Worm (Caenorhabditis elegans): ENCODE data around the gene R10E9.2.

Gene R10E9.2

ce11 chrIII:4009181-4009580, 45.0 kb upstream of the R10E9.2 start:
- TF ChIP-seq nfya-1 (tag; optimal IDR thresholded peaks at IDR 0.05), result peak; percentile 86
- TF ChIP-seq ceh-6 (GFP tag; optimal IDR thresholded peaks at IDR 0.05), result no peak

ce11 chrIII:4007017-4007416, 42.9 kb upstream of the R10E9.2 start:
- TF ChIP-seq K02D7.2 (tag; optimal IDR thresholded peaks at IDR 0.05) (no peak), ceh-18 (tag; optimal IDR thresholded peaks at IDR 0.05) (no peak), pros-1 (tag; optimal IDR thresholded peaks at IDR 0.05) (no peak), ceh-24 (tag; optimal IDR thresholded peaks at IDR 0.05) (no peak), dve-1 (tag; optimal IDR thresholded peaks at IDR 0.05) (no peak), sdc-2 (tag; optimal IDR thresholded peaks at IDR 0.05) (no peak), ceh-14 (tag; optimal IDR thresholded peaks at IDR 0.05) (no peak), ceh-9 (tag; optimal IDR thresholded peaks at IDR 0.05) (no peak)

- TF ChIP-seq nfya-1 (tag; optimal IDR thresholded peaks at IDR 0.05), result peak; percentile 34
- peak; percentile 48 for TF ChIP-seq unc-55 (GFP tag; optimal IDR thresholded peaks at IDR 0.05)
- TF ChIP-seq ceh-9 (tag; optimal IDR thresholded peaks at IDR 0.05), result no peak
- TF ChIP-seq npax-4 (tag; optimal IDR thresholded peaks at IDR 0.05), result no peak
- TF ChIP-seq unc-42 (tag; optimal IDR thresholded peaks at IDR 0.05), result peak; percentile 84
Measured at ce11 chrIII:4005446-4006192, 41.5 kb upstream of the R10E9.2 start, which contains the start of gene pxd-1. Gene pxd-1, plus strand, starts transcription at chrIII:4006142.

- peak; percentile 27 for TF ChIP-seq unc-42 (tag; optimal IDR thresholded peaks at IDR 0.05)
- TF ChIP-seq odd-2 (tag; optimal IDR thresholded peaks at IDR 0.05), result no peak
- TF ChIP-seq hlh-6 (tag; optimal IDR thresholded peaks at IDR 0.05), result no peak
- TF ChIP-seq C38D4.7 (GFP tag; optimal IDR thresholded peaks at IDR 0.05), result peak; percentile 11
- peak; percentile 22 for TF ChIP-seq ceh-34 (tag; optimal IDR thresholded peaks at IDR 0.05)
- no peak for TF ChIP-seq fkh-6 (tag; optimal IDR thresholded peaks at IDR 0.05)
- peak; percentile 88 for TF ChIP-seq elt-2 (tag; optimal IDR thresholded peaks at IDR 0.05)
- TF ChIP-seq unc-55 (GFP tag; optimal IDR thresholded peaks at IDR 0.05), result no peak
- no peak for TF ChIP-seq tbx-7 (tag; optimal IDR thresholded peaks at IDR 0.05)
- no peak for TF ChIP-seq rnt-1 (tag; optimal IDR thresholded peaks at IDR 0.05)
- TF ChIP-seq pag-3 (tag; optimal IDR thresholded peaks at IDR 0.05; ENCODE audit: borderline replicate concordance), result no peak
- peak; percentile 25 for TF ChIP-seq Y22D7AL.16 (tag; optimal IDR thresholded peaks at IDR 0.05)
- TF ChIP-seq ztf-16 (tag; optimal IDR thresholded peaks at IDR 0.05), result no peak
- peak; percentile 32 for TF ChIP-seq tbx-2 (tag; optimal IDR thresholded peaks at IDR 0.05)
- TF ChIP-seq ceh-2 (tag; optimal IDR thresholded peaks at IDR 0.05), result peak; percentile 12
- TF ChIP-seq unc-86 (tag; optimal IDR thresholded peaks at IDR 0.05), result peak; percentile 50
- no peak for TF ChIP-seq ttx-3 (tag; optimal IDR thresholded peaks at IDR 0.05)
- no peak for TF ChIP-seq nhr-11 (tag; optimal IDR thresholded peaks at IDR 0.05)
- peak; percentile 12 for TF ChIP-seq ceh-18 (tag; optimal IDR thresholded peaks at IDR 0.05)
- no peak for TF ChIP-seq ceh-6 (GFP tag; optimal IDR thresholded peaks at IDR 0.05)
- peak; percentile 65 for TF ChIP-seq nfya-1 (tag; optimal IDR thresholded peaks at IDR 0.05)
- peak; percentile 46 for TF ChIP-seq ceh-30 (tag; optimal IDR thresholded peaks at IDR 0.05)
- no peak for TF ChIP-seq hlh-15 (tag; optimal IDR thresholded peaks at IDR 0.05)
- peak; percentile 30 for TF ChIP-seq pha-2 (tag; optimal IDR thresholded peaks at IDR 0.05)
- no peak for TF ChIP-seq sdc-2 (tag; optimal IDR thresholded peaks at IDR 0.05)
- peak; percentile 44 for TF ChIP-seq che-1 (tag; optimal IDR thresholded peaks at IDR 0.05)
Measured at ce11 chrIII:4004064-4004580, 40.0 kb upstream of the R10E9.2 start, which contains the start of gene tif-1A. Gene tif-1A, minus strand, starts transcription at chrIII:4004114.

- peak; percentile 2 for TF ChIP-seq unc-55 (GFP tag; optimal IDR thresholded peaks at IDR 0.05)
- TF ChIP-seq ceh-18 (tag; optimal IDR thresholded peaks at IDR 0.05), result peak; percentile 28
- no peak for TF ChIP-seq K09A11.1 (tag; optimal IDR thresholded peaks at IDR 0.05; ENCODE audit: insufficient read depth)
Measured at ce11 chrIII:3994457-3994856, 30.3 kb upstream of the R10E9.2 start.

Measured in whole organism, late embryonic.